Worm (Caenorhabditis elegans) whole organism, late embryonic: ENCODE measurements around the gene R05H10.1.

Experiments used
- C08G9.2 ChIP-seq: sonication (generic microtip); optimal IDR thresholded peaks from 2 replicates; lab custom pipeline; 2016; ENCODE audit warnings: mild to moderate bottlenecking, missing genetic modification characterization, moderate library complexity, missing compliant biosample characterization
- K02D7.2 ChIP-seq: sonication (generic microtip); optimal IDR thresholded peaks from 2 replicates; lab custom pipeline; 2017; ENCODE audit warnings: mild to moderate bottlenecking, missing genetic modification characterization, missing compliant biosample characterization
- ama-1 ChIP-seq: fragments of 150-350 bp; optimal IDR thresholded peaks from 2 replicates; lab custom pipeline; 2014
- ceh-9 ChIP-seq: sonication (generic microtip); optimal IDR thresholded peaks from 2 replicates; lab custom pipeline; 2016; ENCODE audit warnings: mild to moderate bottlenecking, missing genetic modification characterization, inconsistent platforms, missing compliant biosample characterization
- elt-2 ChIP-seq: sonication (generic microtip); optimal IDR thresholded peaks from 2 replicates; lab custom pipeline; 2016; ENCODE audit warnings: missing genetic modification reagents, missing genetic modification characterization, missing compliant biosample characterization
- eyg-1 ChIP-seq: sonication (generic microtip); optimal IDR thresholded peaks from 2 replicates; lab custom pipeline; 2016; ENCODE audit warnings: missing genotype, missing genetic modification characterization, missing compliant biosample characterization
- lin-11 ChIP-seq: fragments of 200-800 bp; sonication (Bioruptor generic); optimal IDR thresholded peaks from 2 replicates; lab custom pipeline; 2018; ENCODE audit warnings: mild to moderate bottlenecking, missing genetic modification characterization, missing compliant biosample characterization
- npax-4 ChIP-seq: sonication (generic microtip); optimal IDR thresholded peaks from 2 replicates; lab custom pipeline; 2016; ENCODE audit warnings: missing genetic modification characterization, missing compliant biosample characterization
- syd-9 ChIP-seq: sonication (generic microtip); optimal IDR thresholded peaks from 2 replicates; lab custom pipeline; 2016; ENCODE audit warnings: mild to moderate bottlenecking, missing genetic modification characterization, moderate library complexity, missing compliant biosample characterization

- TF ChIP-seq syd-9 (tag; lab: Kevin White, UChicago) (no peak), K02D7.2 (tag; lab: Kevin White, UChicago) (no peak), C08G9.2 (no peak), lin-11 (tag; lab: Kevin White, UChicago) (no peak), eyg-1 (no peak), ama-1 (lab: Kevin White, UChicago) (no peak), elt-2 (no peak), npax-4 (no peak), ceh-9 (tag; lab: Kevin White, UChicago) (no peak)
Observed at ce11 chrII:14902193-14902592, 50.6 kb downstream of the R05H10.1 start, which contains the start of gene cog-1.
